Worm (Caenorhabditis elegans) whole organism, young adult: ENCODE data around the gene T28F3.8.
A peak's percentile ranks its signal among the peaks of the same experiment; 100 is the strongest.

Source experiments
- D2030.7 ChIP-seq: fragments of 200-800 bp; sonication (Bioruptor generic); IDR thresholded peaks from 2 replicates; pipeline ENCODE4 v1.3.6; 2022; ENCODE audit warnings: missing genetic modification reagents, missing genetic modification characterization, missing compliant biosample characterization
- F33H1.4 ChIP-seq: fragments of 200-800 bp; sonication (Bioruptor generic); IDR thresholded peaks from 2 replicates; pipeline ENCODE4 v1.3.6; 2022; ENCODE audit warnings: missing genetic modification reagents, missing genetic modification characterization, missing compliant biosample characterization
- F55B11.4 ChIP-seq: sonication (generic microtip); optimal IDR thresholded peaks from 2 replicates; lab custom pipeline; 2016; ENCODE audit warnings: missing compliant biosample characterization, missing genetic modification characterization, borderline replicate concordance; ENCODE audit not compliant: insufficient read depth
- F57C9.4 ChIP-seq: sonication (generic microtip); optimal IDR thresholded peaks from 2 replicates; lab custom pipeline; 2017; ENCODE audit warnings: mild to moderate bottlenecking, missing genetic modification characterization, missing compliant biosample characterization
- K12H6.12 ChIP-seq: fragments of 200-800 bp; sonication (Bioruptor generic); optimal IDR thresholded peaks from 2 replicates; lab custom pipeline; 2018; ENCODE audit warnings: mild to moderate bottlenecking, missing genetic modification characterization, missing compliant biosample characterization
- Y53F4B.3 ChIP-seq: fragments of 200-800 bp; sonication (Bioruptor generic); IDR thresholded peaks from 2 replicates; pipeline ENCODE4 v1.3.6; 2022; ENCODE audit warnings: missing genetic modification reagents, missing genetic modification characterization, missing compliant biosample characterization
- Y53G8AR.9 ChIP-seq: fragments of 200-800 bp; sonication (Bioruptor generic); conservative IDR thresholded peaks from 2 replicates; pipeline ENCODE4 v1.3.6; 2022; ENCODE audit warnings: missing genetic modification reagents, missing genetic modification characterization, missing compliant biosample characterization
- Y56A3A.18 ChIP-seq: fragments of 200-800 bp; sonication (Bioruptor generic); IDR thresholded peaks from 2 replicates; pipeline ENCODE4 v1.3.6; 2022; ENCODE audit warnings: missing genetic modification reagents, missing genetic modification characterization, missing compliant biosample characterization
- Y67H2A.10 ChIP-seq: fragments of 200-800 bp; sonication (Bioruptor generic); conservative IDR thresholded peaks from 2 replicates; pipeline ENCODE4 v1.3.6; 2022; ENCODE audit warnings: missing genetic modification reagents, missing genetic modification characterization, missing compliant biosample characterization
- aptf-2 ChIP-seq: fragments of 200-800 bp; sonication (Bioruptor generic); conservative IDR thresholded peaks from 2 replicates; pipeline ENCODE4 v1.3.6; 2022; ENCODE audit warnings: missing genetic modification reagents, missing genetic modification characterization, missing compliant biosample characterization
- athp-1 ChIP-seq: sonication (generic microtip); optimal IDR thresholded peaks from 2 replicates; lab custom pipeline; 2017; ENCODE audit warnings: mild to moderate bottlenecking, missing genetic modification characterization, missing compliant biosample characterization
- ccch-3 ChIP-seq: fragments of 200-800 bp; sonication (Bioruptor generic); optimal IDR thresholded peaks from 2 replicates; lab custom pipeline; 2018; ENCODE audit warnings: mild to moderate bottlenecking, missing genetic modification characterization, missing compliant biosample characterization
- ceh-100 ChIP-seq: fragments of 200-800 bp; sonication (Bioruptor generic); IDR thresholded peaks from 2 replicates; pipeline ENCODE4 v1.3.6; 2022; ENCODE audit warnings: missing genetic modification reagents, missing genetic modification characterization, missing compliant biosample characterization
- ceh-58 ChIP-seq: fragments of 200-800 bp; sonication (Bioruptor generic); IDR thresholded peaks from 2 replicates; pipeline ENCODE4 v1.3.6; 2022; ENCODE audit warnings: missing genetic modification characterization, missing compliant biosample characterization
- ceh-91 ChIP-seq: fragments of 200-800 bp; sonication (Bioruptor generic); IDR thresholded peaks from 2 replicates; pipeline ENCODE4 v1.3.6; 2022; ENCODE audit warnings: missing genetic modification reagents, missing genetic modification characterization, missing compliant biosample characterization
- dox-1 ChIP-seq: fragments of 200-800 bp; sonication (Bioruptor generic); IDR thresholded peaks from 2 replicates; pipeline ENCODE4 v1.3.6; 2022; ENCODE audit warnings: missing genetic modification reagents, missing genetic modification characterization, missing compliant biosample characterization
- egl-18 ChIP-seq: fragments of 200-800 bp; sonication (Bioruptor generic); IDR thresholded peaks from 2 replicates; pipeline ENCODE4 v1.3.6; 2022; ENCODE audit warnings: missing genetic modification reagents, missing genetic modification characterization, missing compliant biosample characterization
- egrh-3 ChIP-seq: fragments of 200-800 bp; sonication (Bioruptor generic); IDR thresholded peaks from 2 replicates; pipeline ENCODE4 v1.3.6; 2022; ENCODE audit warnings: missing genetic modification reagents, missing genetic modification characterization, missing compliant biosample characterization
- hlh-26 ChIP-seq: fragments of 200-800 bp; sonication (Bioruptor generic); conservative IDR thresholded peaks from 2 replicates; pipeline ENCODE4 v1.3.6; 2022; ENCODE audit warnings: missing genetic modification reagents, missing genetic modification characterization, missing compliant biosample characterization
- hmg-1.2 ChIP-seq: fragments of 200-800 bp; sonication (Bioruptor generic); IDR thresholded peaks from 2 replicates; pipeline ENCODE4 v1.3.6; 2022; ENCODE audit warnings: missing genetic modification reagents, missing genetic modification characterization, missing compliant biosample characterization
- lin-35 ChIP-seq, 3 experiments: fragments of 150-350 bp in 2 of 3; sonication (generic microtip) in 1 of 3; optimal IDR thresholded peaks; 2 replicates each; lab custom pipeline; 2014 to 2018; ENCODE audit warnings: missing biosample characterization in 3 of 3, missing genetic modification characterization in 3 of 3, missing genetic modification reagents in 3 of 3
- lsl-1 ChIP-seq: fragments of 200-800 bp; sonication (Bioruptor generic); optimal IDR thresholded peaks from 2 replicates; lab custom pipeline; 2018; ENCODE audit warnings: mild to moderate bottlenecking, missing genetic modification characterization, moderate library complexity, missing compliant biosample characterization
- madf-3 ChIP-seq: fragments of 200-800 bp; sonication (Bioruptor generic); IDR thresholded peaks from 2 replicates; pipeline ENCODE4 v1.3.6; 2022; ENCODE audit warnings: missing genetic modification reagents, missing genetic modification characterization, missing compliant biosample characterization
- madf-6 ChIP-seq: fragments of 200-800 bp; sonication (Bioruptor generic); IDR thresholded peaks from 2 replicates; pipeline ENCODE4 v1.3.6; 2022; ENCODE audit warnings: missing genetic modification reagents, missing genetic modification characterization, missing compliant biosample characterization
- mel-28 ChIP-seq: sonication (generic microtip); optimal IDR thresholded peaks from 2 replicates; lab custom pipeline; 2016; ENCODE audit warnings: borderline replicate concordance, mild to moderate bottlenecking, missing genetic modification characterization, missing compliant biosample characterization
- nhr-179 ChIP-seq: sonication (generic microtip); optimal IDR thresholded peaks from 2 replicates; lab custom pipeline; 2016; ENCODE audit warnings: mild to moderate bottlenecking, missing genetic modification characterization, missing compliant biosample characterization
- nhr-80 ChIP-seq: sonication (generic microtip); optimal IDR thresholded peaks from 2 replicates; lab custom pipeline; 2016; ENCODE audit warnings: missing genetic modification characterization, missing compliant biosample characterization
- nhr-90 ChIP-seq: sonication (generic microtip); optimal IDR thresholded peaks from 2 replicates; lab custom pipeline; 2016; ENCODE audit warnings: missing genotype, mild to moderate bottlenecking, missing genetic modification characterization, missing compliant biosample characterization
- rpc-1 ChIP-seq, 2 experiments: fragments of 150-350 bp in 1 of 2; sonication (generic microtip) in 1 of 2; optimal IDR thresholded peaks; 2 replicates each; lab custom pipeline; 2014 to 2018; ENCODE audit warnings: missing biosample characterization in 1 of 2, missing genetic modification characterization in 1 of 2, missing genetic modification reagents in 1 of 2, missing genotype in 1 of 2
- sea-2 ChIP-seq: fragments of 200-800 bp; sonication (Bioruptor generic); IDR thresholded peaks from 2 replicates; pipeline ENCODE4 v1.3.6; 2022; ENCODE audit warnings: missing genetic modification characterization, missing compliant biosample characterization
- snpc-1.1 ChIP-seq: sonication (generic microtip); optimal IDR thresholded peaks from 2 replicates; lab custom pipeline; 2017; ENCODE audit warnings: missing genetic modification characterization, mild to moderate bottlenecking, missing compliant biosample characterization, antibody characterized with exemption, moderate library complexity, missing genotype, missing genetic modification reagents; ENCODE audit not compliant: insufficient read depth
- tbx-9 ChIP-seq: sonication (generic microtip); optimal IDR thresholded peaks from 2 replicates; lab custom pipeline; 2016; ENCODE audit warnings: borderline replicate concordance, missing genetic modification characterization, inconsistent platforms, missing compliant biosample characterization
- zfh-2 ChIP-seq: fragments of 200-800 bp; sonication (Bioruptor generic); conservative IDR thresholded peaks from 2 replicates; pipeline ENCODE4 v1.3.6; 2022; ENCODE audit warnings: missing genetic modification reagents, missing genetic modification characterization, missing compliant biosample characterization
- ztf-25 ChIP-seq: fragments of 200-800 bp; sonication (Bioruptor generic); IDR thresholded peaks from 2 replicates; pipeline ENCODE4 v1.3.6; 2022; ENCODE audit warnings: missing genetic modification reagents, missing genetic modification characterization, missing compliant biosample characterization

Gene T28F3.8

ce11 chrIV:17301933-17302332, 5.2 kb downstream of the T28F3.8 start, which contains the start of gene ifta-2:
TSS of gene ifta-2 (minus strand) at chrIV:17302033.
- TF ChIP-seq egrh-3 (GFP tag; lab: Robert Waterston, UW) (no peak), zfh-2 (GFP tag; lab: Robert Waterston, UW) (no peak), ztf-25 (GFP tag; lab: Robert Waterston, UW) (no peak)

- TF ChIP-seq K12H6.12: no peak
- TF ChIP-seq F55B11.4: no peak
- no peak for TF ChIP-seq ceh-100 (GFP tag; lab: Robert Waterston, UW)
- no peak for TF ChIP-seq Y53G8AR.9 (GFP tag; lab: Robert Waterston, UW)
- no peak for TF ChIP-seq Y53F4B.3 (GFP tag; lab: Robert Waterston, UW)
- TF ChIP-seq Y56A3A.18 (GFP tag; lab: Robert Waterston, UW): no peak
- no peak for TF ChIP-seq zfh-2 (GFP tag; lab: Robert Waterston, UW)
- no peak for TF ChIP-seq lsl-1 (GFP tag; lab: Kevin White, UChicago)
- no peak for TF ChIP-seq egl-18 (GFP tag; lab: Robert Waterston, UW)
- TF ChIP-seq F57C9.4 (tag; lab: Kevin White, UChicago): no peak
- TF ChIP-seq lin-35 (GFP tag; optimal IDR thresholded peaks at IDR 0.05; lab: Kevin White, UChicago): no peak
- TF ChIP-seq nhr-179: no peak
- TF ChIP-seq ceh-91 (GFP tag; lab: Robert Waterston, UW): no peak
- no peak for TF ChIP-seq madf-6 (GFP tag; lab: Robert Waterston, UW)
Measured at ce11 chrIV:17294489-17294888, 12.6 kb downstream of the T28F3.8 start, which contains the start of gene T28F3.5. TSS of gene T28F3.5 (plus strand) at chrIV:17294789.

- no peak for TF ChIP-seq ccch-3 (GFP tag; lab: Kevin White, UChicago)
- no peak for TF ChIP-seq F33H1.4 (GFP tag; lab: Robert Waterston, UW)
- TF ChIP-seq D2030.7 (GFP tag; lab: Robert Waterston, UW): no peak
- TF ChIP-seq hlh-26 (GFP tag; lab: Robert Waterston, UW): no peak
- TF ChIP-seq athp-1 (tag; lab: Kevin White, UChicago): no peak
- TF ChIP-seq nhr-90 (tag; lab: Kevin White, UChicago): no peak
Measured at ce11 chrIV:17293679-17294078, 13.4 kb downstream of the T28F3.8 start.

ce11 chrIV:17293068-17293467, 14.1 kb downstream of the T28F3.8 start:
- no peak for TF ChIP-seq aptf-2 (GFP tag; lab: Robert Waterston, UW)
- no peak for TF ChIP-seq ceh-100 (GFP tag; lab: Robert Waterston, UW)
- no peak for TF ChIP-seq Y53G8AR.9 (GFP tag; lab: Robert Waterston, UW)
- peak; percentile 9 for TF ChIP-seq nhr-80

ce11 chrIV:17292350-17292749, 14.8 kb downstream of the T28F3.8 start:
- TF ChIP-seq mel-28 (tag; lab: Kevin White, UChicago) (no peak), nhr-80 (peak; percentile 45), ccch-3 (GFP tag; lab: Kevin White, UChicago) (no peak)

- TF ChIP-seq athp-1 (tag; lab: Kevin White, UChicago): no peak
- no peak for TF ChIP-seq hmg-1.2 (GFP tag; lab: Robert Waterston, UW)
- TF ChIP-seq snpc-1.1 (tag; lab: Kevin White, UChicago): no peak
- no peak for TF ChIP-seq nhr-80
- TF ChIP-seq hlh-26 (GFP tag; lab: Robert Waterston, UW): no peak
- no peak for TF ChIP-seq madf-3
- no peak for TF ChIP-seq Y67H2A.10 (GFP tag; lab: Robert Waterston, UW)
- no peak for TF ChIP-seq dox-1
- TF ChIP-seq tbx-9 (tag; lab: Kevin White, UChicago): no peak
- no peak for TF ChIP-seq rpc-1 (optimal IDR thresholded peaks at IDR 0.05; lab: Kevin White, UChicago)
- TF ChIP-seq rpc-1 (tag; optimal IDR thresholded peaks at IDR 0.05; lab: Kevin White, UChicago): no peak
- TF ChIP-seq sea-2 (GFP tag; lab: Robert Waterston, UW): no peak
- TF ChIP-seq ceh-58: no peak
- TF ChIP-seq ccch-3 (GFP tag; lab: Kevin White, UChicago): no peak
- TF ChIP-seq, all 124 proteins: peak for 0
Measured at ce11 chrIV:17291629-17292199, 15.4 kb downstream of the T28F3.8 start, which contains the start of the genes T28F3.11 and slc-17.4. TSS of gene T28F3.11 (minus strand) at chrIV:17291679. TSS of gene slc-17.4 (minus strand) at chrIV:17291733.
